Fruit fly (Drosophila melanogaster) whole organism, embryonic: ENCODE measurements around the gene CG18131.

Source experiments
- Bdp1 ChIP-seq: fragments of 200-800 bp; sonication (Bioruptor generic); optimal IDR thresholded peaks from 3 replicates; lab custom pipeline; 2016; ENCODE audit warnings: missing biosample characterization, missing genetic modification characterization
- CG10462 ChIP-seq: fragments of 200-800 bp; sonication (Bioruptor generic); optimal IDR thresholded peaks from 2 replicates; lab custom pipeline; 2016; ENCODE audit warnings: missing biosample characterization, missing genetic modification characterization
- CG14965 ChIP-seq: fragments of 200-800 bp; sonication (Bioruptor generic); optimal IDR thresholded peaks from 2 replicates; lab custom pipeline; 2016; ENCODE audit warnings: missing biosample characterization, missing genetic modification characterization, borderline replicate concordance
- CG17385 ChIP-seq: fragments of 200-800 bp; sonication (Bioruptor generic); optimal IDR thresholded peaks from 3 replicates; lab custom pipeline; 2018; ENCODE audit warnings: missing biosample characterization, mild to moderate bottlenecking, missing genetic modification characterization
- CG31365 ChIP-seq: fragments of 200-800 bp; sonication (Bioruptor generic); optimal IDR thresholded peaks from 2 replicates; lab custom pipeline; 2018; ENCODE audit warnings: missing biosample characterization, mild to moderate bottlenecking, missing genetic modification characterization
- Camta ChIP-seq: fragments of 200-800 bp; sonication (Bioruptor generic); optimal IDR thresholded peaks from 2 replicates; lab custom pipeline; 2016; ENCODE audit warnings: missing biosample characterization, missing genetic modification characterization
- Hand ChIP-seq: fragments of 200-800 bp; sonication (Bioruptor generic); optimal IDR thresholded peaks from 2 replicates; lab custom pipeline; 2017; ENCODE audit warnings: mild to moderate bottlenecking, missing biosample characterization, missing genetic modification reagents, missing genetic modification characterization
- NC2β ChIP-seq: fragments of 200-800 bp; sonication (Bioruptor generic); optimal IDR thresholded peaks from 2 replicates; lab custom pipeline; 2016; ENCODE audit warnings: missing biosample characterization, missing genetic modification characterization
- bowl ChIP-seq: fragments of 200-800 bp; sonication (Bioruptor generic); IDR thresholded peaks from 2 replicates; pipeline ENCODE4 v1.3.6; 2022; ENCODE audit warnings: missing biosample characterization, missing genetic modification characterization
- peb ChIP-seq: fragments of 200-800 bp; sonication (Bioruptor generic); IDR thresholded peaks from 2 replicates; pipeline ENCODE4 v1.3.6; 2022; ENCODE audit warnings: missing biosample characterization, missing genetic modification characterization
- pfk ChIP-seq: fragments of 200-800 bp; sonication (Bioruptor generic); optimal IDR thresholded peaks from 2 replicates; lab custom pipeline; 2018; ENCODE audit warnings: missing biosample characterization, mild to moderate bottlenecking, missing genetic modification characterization, moderate library complexity
- vfl ChIP-seq: fragments of 200-800 bp; sonication (Bioruptor generic); optimal IDR thresholded peaks from 2 replicates; lab custom pipeline; 2016; ENCODE audit warnings: missing biosample characterization, missing genetic modification characterization
- zf30C ChIP-seq: fragments of 200-800 bp; sonication (Bioruptor generic); optimal IDR thresholded peaks from 3 replicates; lab custom pipeline; 2018; ENCODE audit warnings: missing biosample characterization, mild to moderate bottlenecking, missing genetic modification characterization

DNA sequence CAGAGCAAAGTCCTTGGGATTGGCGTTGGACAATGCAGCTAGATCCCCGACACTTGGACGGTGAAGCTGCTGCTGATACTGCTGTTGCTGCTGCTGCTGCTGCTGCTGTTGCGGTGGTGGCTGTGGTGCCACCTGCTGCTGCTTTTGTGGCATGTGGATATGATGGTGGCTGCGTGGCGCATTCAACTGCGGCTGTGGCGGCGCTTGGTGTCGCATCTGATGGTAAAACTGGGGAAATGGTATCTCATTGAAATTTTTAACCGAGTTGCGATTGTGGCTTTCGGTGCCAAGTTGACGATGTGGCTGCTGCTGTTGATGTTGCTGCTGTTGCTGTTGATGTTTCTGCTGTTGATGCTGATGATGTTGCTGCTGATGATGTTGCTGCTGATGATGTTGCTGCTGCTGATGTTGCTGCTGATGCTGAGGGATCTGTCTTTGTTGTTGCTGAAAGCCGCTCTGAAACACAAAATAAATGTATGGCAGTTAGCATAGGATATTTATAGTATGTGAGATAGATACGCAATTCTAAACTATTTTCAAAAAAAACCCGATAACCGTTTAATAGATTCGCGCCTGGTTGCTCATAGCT, 1.3 kb downstream of the CG18131 start:
- TF ChIP-seq CG14965 (GFP tag; lab: Kevin White, UChicago) (no peak), Hand (GFP tag; lab: Kevin White, UChicago) (no peak), CG10462 (no peak), CG17385 (GFP tag; lab: Kevin White, UChicago) (no peak), NC2β (GFP tag; lab: Kevin White, UChicago) (no peak), Camta (GFP tag; lab: Kevin White, UChicago) (no peak), vfl (GFP tag; lab: Kevin White, UChicago) (no peak), zf30C (GFP tag; lab: Kevin White, UChicago) (no peak), peb (no peak), CG31365 (no peak), pfk (GFP tag; lab: Kevin White, UChicago) (no peak), bowl (GFP tag; lab: Robert Waterston, UW) (no peak), Bdp1 (GFP tag; lab: Kevin White, UChicago) (no peak)
